Fruit fly (Drosophila melanogaster): ENCODE results near the gene Acer.

DNA sequence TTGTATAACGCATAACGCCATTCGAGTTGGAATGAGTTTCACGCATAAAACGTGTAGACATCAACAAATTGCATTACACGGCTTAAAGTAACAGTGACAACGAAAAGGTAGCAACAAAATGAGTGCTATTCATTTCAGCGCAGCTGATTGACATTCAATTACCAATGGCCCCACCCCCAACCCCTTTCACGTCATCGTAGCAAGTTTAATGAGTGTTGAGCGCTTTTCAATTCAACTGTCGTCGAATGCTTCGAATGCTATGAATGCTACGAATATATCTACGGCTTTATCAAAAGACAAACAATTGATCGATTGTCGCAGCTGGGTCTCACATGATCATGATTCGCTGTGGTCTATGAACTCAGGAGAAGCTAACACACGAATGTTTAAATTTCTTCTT is 11.9 kb downstream of the Acer start:
- no peak for TF ChIP-seq h (optimal IDR thresholded peaks at IDR 0.05)
- TF ChIP-seq ttk (optimal IDR thresholded peaks at IDR 0.05): no peak
- TF ChIP-seq insv (optimal IDR thresholded peaks at IDR 0.05): no peak
- no peak for TF ChIP-seq psq (optimal IDR thresholded peaks at IDR 0.05)
- no peak for TF ChIP-seq Sin3A (optimal IDR thresholded peaks at IDR 0.05)

All from Kc167 (cell line).